Fruit fly (Drosophila melanogaster): ENCODE measurements around the gene CG46412.

Gene CG46412

dm6 chr3L:11574563-11574962 lies 10.7 kb upstream of the CG46412 start, which contains the start of gene CG33490:
CG33490 (minus strand) TSS chr3L:11574663.
- TF ChIP-seq ttk (optimal IDR thresholded peaks at IDR 0.05) (no peak), psq (optimal IDR thresholded peaks at IDR 0.05) (no peak), insv (optimal IDR thresholded peaks at IDR 0.05) (no peak), Myc (optimal IDR thresholded peaks at IDR 0.05) (no peak), h (optimal IDR thresholded peaks at IDR 0.05) (no peak), Sin3A (optimal IDR thresholded peaks at IDR 0.05) (no peak)

- TF ChIP-seq h (optimal IDR thresholded peaks at IDR 0.05) (no peak), psq (optimal IDR thresholded peaks at IDR 0.05) (no peak), insv (optimal IDR thresholded peaks at IDR 0.05) (no peak)
Measured at dm6 chr3L:11561946-11562760, 1.7 kb downstream of the CG46412 start, which contains the start of the genes CG7394 and Mob2. CG7394 (plus strand) TSS chr3L:11561996. Mob2 (minus strand) TSS chr3L:11562233.

- no peak for TF ChIP-seq psq (optimal IDR thresholded peaks at IDR 0.05)
- TF ChIP-seq h (optimal IDR thresholded peaks at IDR 0.05) = no peak
- TF ChIP-seq insv (optimal IDR thresholded peaks at IDR 0.05) = no peak
- no peak for TF ChIP-seq Sin3A (optimal IDR thresholded peaks at IDR 0.05)
- no peak for TF ChIP-seq ttk (optimal IDR thresholded peaks at IDR 0.05)
- no peak for TF ChIP-seq Myc (optimal IDR thresholded peaks at IDR 0.05)
Measured at dm6 chr3L:11560885-11561284, 3.0 kb downstream of the CG46412 start.

dm6 chr3L:11557209-11557608 lies 6.7 kb downstream of the CG46412 start:
- no peak for TF ChIP-seq h (optimal IDR thresholded peaks at IDR 0.05)
- no peak for TF ChIP-seq Sin3A (optimal IDR thresholded peaks at IDR 0.05)
- no peak for TF ChIP-seq Myc (optimal IDR thresholded peaks at IDR 0.05)
- TF ChIP-seq insv (optimal IDR thresholded peaks at IDR 0.05) = no peak
- no peak for TF ChIP-seq psq (optimal IDR thresholded peaks at IDR 0.05)
- TF ChIP-seq ttk (optimal IDR thresholded peaks at IDR 0.05) = no peak

- TF ChIP-seq Myc (optimal IDR thresholded peaks at IDR 0.05) = no peak
- no peak for TF ChIP-seq ttk (optimal IDR thresholded peaks at IDR 0.05)
- no peak for TF ChIP-seq psq (optimal IDR thresholded peaks at IDR 0.05)
- no peak for TF ChIP-seq h (optimal IDR thresholded peaks at IDR 0.05)
Measured at dm6 chr3L:11556637-11557036, 7.2 kb downstream of the CG46412 start.

dm6 chr3L:11555662-11556460 lies 8.0 kb downstream of the CG46412 start:
- TF ChIP-seq ttk (optimal IDR thresholded peaks at IDR 0.05) (no peak), insv (optimal IDR thresholded peaks at IDR 0.05) (no peak), psq (optimal IDR thresholded peaks at IDR 0.05) (no peak), h (optimal IDR thresholded peaks at IDR 0.05) (no peak), Myc (optimal IDR thresholded peaks at IDR 0.05) (no peak), Sin3A (optimal IDR thresholded peaks at IDR 0.05) (no peak)

dm6 chr3L:11554796-11555195 lies 9.1 kb downstream of the CG46412 start:
- TF ChIP-seq Sin3A (optimal IDR thresholded peaks at IDR 0.05) (no peak), h (optimal IDR thresholded peaks at IDR 0.05) (no peak), psq (optimal IDR thresholded peaks at IDR 0.05) (no peak), ttk (optimal IDR thresholded peaks at IDR 0.05) (no peak), Myc (optimal IDR thresholded peaks at IDR 0.05) (no peak), insv (optimal IDR thresholded peaks at IDR 0.05) (no peak)

- TF ChIP-seq Sin3A (optimal IDR thresholded peaks at IDR 0.05) (no peak), psq (optimal IDR thresholded peaks at IDR 0.05) (no peak), Myc (optimal IDR thresholded peaks at IDR 0.05) (no peak), h (optimal IDR thresholded peaks at IDR 0.05) (no peak), ttk (optimal IDR thresholded peaks at IDR 0.05) (no peak), insv (optimal IDR thresholded peaks at IDR 0.05) (no peak)
Measured at dm6 chr3L:11554338-11554737, 9.5 kb downstream of the CG46412 start.

dm6 chr3L:11553672-11554068 lies 10.2 kb downstream of the CG46412 start:
- TF ChIP-seq ttk (optimal IDR thresholded peaks at IDR 0.05) (no peak), Myc (optimal IDR thresholded peaks at IDR 0.05) (no peak), h (optimal IDR thresholded peaks at IDR 0.05) (no peak), psq (optimal IDR thresholded peaks at IDR 0.05) (no peak), insv (optimal IDR thresholded peaks at IDR 0.05) (no peak), Sin3A (optimal IDR thresholded peaks at IDR 0.05) (no peak)

- TF ChIP-seq ttk (optimal IDR thresholded peaks at IDR 0.05) (no peak), Myc (optimal IDR thresholded peaks at IDR 0.05) (no peak), insv (optimal IDR thresholded peaks at IDR 0.05) (no peak), h (optimal IDR thresholded peaks at IDR 0.05) (no peak), psq (optimal IDR thresholded peaks at IDR 0.05) (no peak), Sin3A (optimal IDR thresholded peaks at IDR 0.05) (no peak)
Measured at dm6 chr3L:11552996-11553671, 10.7 kb downstream of the CG46412 start.

- TF ChIP-seq h (optimal IDR thresholded peaks at IDR 0.05) (no peak), Sin3A (optimal IDR thresholded peaks at IDR 0.05) (no peak), Myc (optimal IDR thresholded peaks at IDR 0.05) (no peak), ttk (optimal IDR thresholded peaks at IDR 0.05) (no peak), psq (optimal IDR thresholded peaks at IDR 0.05) (no peak)
Measured at dm6 chr3L:11551949-11552348, 11.9 kb downstream of the CG46412 start.

Measured in Kc167 (cell line).